Fruit fly (Drosophila melanogaster): ENCODE results near the gene wek.

DNA sequence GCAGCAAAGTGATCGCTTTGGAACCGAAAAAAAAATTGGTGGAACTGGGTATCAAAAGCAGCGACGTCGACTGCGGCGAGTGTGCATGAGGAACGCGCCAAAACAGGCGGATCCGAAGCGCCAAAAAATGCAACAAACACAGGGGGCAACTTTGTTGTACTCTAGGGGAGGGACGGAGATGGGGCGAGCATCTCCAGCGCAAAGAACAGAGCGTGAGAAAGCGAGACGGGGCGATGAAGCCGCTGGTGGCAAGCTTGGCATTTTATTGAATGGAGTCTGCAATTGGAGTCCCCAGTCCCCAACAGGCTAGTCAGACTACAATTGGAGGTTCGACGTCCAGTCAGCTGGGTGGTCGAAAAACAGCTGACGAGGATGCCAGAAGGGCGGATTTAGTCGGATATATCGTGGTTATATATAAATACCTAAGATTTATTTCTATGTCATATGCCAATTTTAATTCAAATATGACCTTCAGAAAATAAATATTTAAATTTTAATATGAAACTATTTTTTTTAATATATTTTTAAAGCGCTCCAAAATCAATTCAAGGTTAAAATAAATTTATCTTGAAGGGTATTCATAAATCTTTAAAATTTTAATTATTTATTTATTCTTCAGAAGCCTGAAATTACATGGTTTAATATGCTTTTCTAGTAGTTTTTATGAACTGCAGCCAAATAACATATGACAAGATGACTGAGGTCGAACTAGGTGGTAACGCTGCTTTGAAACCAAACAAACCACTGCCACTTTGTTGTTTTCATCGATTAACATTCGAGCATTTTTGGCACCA, 21.4 kb downstream of the wek start:
- TF ChIP-seq woc (GFP tag; optimal IDR thresholded peaks at IDR 0.05): peak; percentile 47
- no peak for TF ChIP-seq Dfd (GFP tag; optimal IDR thresholded peaks at IDR 0.05)
- no peak for TF ChIP-seq Hr83 (GFP tag; optimal IDR thresholded peaks at IDR 0.05; ENCODE audit: poor library complexity, severe bottlenecking)
- TF ChIP-seq brk (GFP tag; optimal IDR thresholded peaks at IDR 0.05): peak; percentile 12
